Worm (Caenorhabditis elegans) whole organism, L1 larva: ENCODE results near the gene irk-1.

Source experiments
- efl-3 ChIP-seq: fragments of 200-800 bp; sonication (Bioruptor generic); optimal IDR thresholded peaks from 2 replicates; lab custom pipeline; 2018; ENCODE audit warnings: mild to moderate bottlenecking, missing genetic modification characterization, missing compliant biosample characterization
- egl-13 ChIP-seq: sonication (generic microtip); optimal IDR thresholded peaks from 2 replicates; lab custom pipeline; 2016; ENCODE audit warnings: missing genotype, missing genetic modification reagents, missing genetic modification characterization, missing compliant biosample characterization
- grh-1 ChIP-seq: fragments of 200-800 bp; sonication (Bioruptor generic); IDR thresholded peaks from 2 replicates; pipeline ENCODE4 v1.3.6; 2022; ENCODE audit warnings: missing genetic modification reagents, missing genetic modification characterization, missing compliant biosample characterization
- isw-1 ChIP-seq: fragments of 200-800 bp; sonication (Bioruptor generic); IDR thresholded peaks from 2 replicates; pipeline ENCODE4 v1.3.6; 2022; ENCODE audit warnings: missing genetic modification characterization, missing compliant biosample characterization
- nhr-76 ChIP-seq: sonication (generic microtip); optimal IDR thresholded peaks from 2 replicates; lab custom pipeline; 2017; ENCODE audit warnings: missing biosample characterization, missing genetic modification characterization

- TF ChIP-seq egl-13 (tag; lab: Kevin White, UChicago), result no peak
- no peak for TF ChIP-seq efl-3 (GFP tag; lab: Kevin White, UChicago)
- no peak for TF ChIP-seq grh-1 (GFP tag; lab: Robert Waterston, UW)
- TF ChIP-seq isw-1 (GFP tag; lab: Robert Waterston, UW), result no peak
- TF ChIP-seq nhr-76, result no peak
Observed at ce11 chrX:6822552-6822951, 44.6 kb upstream of the irk-1 start.
